Worm (Caenorhabditis elegans): ENCODE results near the gene csa-1.

Gene csa-1

ce11 chrII:9324824-9325351 is 5.4 kb upstream of the csa-1 start, which contains the start of gene eat-3:
TSS of gene eat-3 (plus strand) at chrII:9324874.
- TF ChIP-seq unc-62 (GFP tag; optimal IDR thresholded peaks at IDR 0.05), result no peak

- no peak for TF ChIP-seq unc-62 (GFP tag; optimal IDR thresholded peaks at IDR 0.05)
These were observed 4.1 kb upstream of the csa-1 start, which contains the start of gene egli-1 for ce11 chrII:9323660-9324059. TSS of gene egli-1 (plus strand) at chrII:9323960.

DNA sequence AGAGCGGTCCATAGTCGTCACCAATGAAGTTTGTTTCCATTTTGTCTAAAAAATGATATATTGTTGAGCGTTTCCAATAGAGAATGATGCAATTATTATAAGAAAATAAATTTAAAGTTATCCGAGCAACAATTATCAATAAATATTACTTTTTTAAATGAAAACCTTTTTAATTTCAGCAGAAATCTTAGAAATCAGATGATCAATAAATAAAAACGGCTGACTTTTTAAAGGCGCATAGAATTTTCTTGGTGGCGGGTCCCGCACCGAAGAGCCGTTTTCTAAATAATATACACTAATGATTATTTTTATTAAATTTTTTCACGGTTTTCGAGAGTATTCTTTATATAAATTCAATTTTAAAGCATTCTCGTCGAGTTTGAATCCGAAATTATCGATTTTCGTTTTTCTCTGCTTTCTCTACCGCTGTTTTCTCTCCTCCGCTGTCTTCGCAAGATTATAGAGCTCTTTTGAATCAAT is 3.4 kb upstream of the csa-1 start, which contains the start of gene rab-39:
rab-39 (minus strand) TSS at position 51 of the 480 bp plus-strand sequence.
- TF ChIP-seq unc-62 (GFP tag; optimal IDR thresholded peaks at IDR 0.05), result no peak

DNA sequence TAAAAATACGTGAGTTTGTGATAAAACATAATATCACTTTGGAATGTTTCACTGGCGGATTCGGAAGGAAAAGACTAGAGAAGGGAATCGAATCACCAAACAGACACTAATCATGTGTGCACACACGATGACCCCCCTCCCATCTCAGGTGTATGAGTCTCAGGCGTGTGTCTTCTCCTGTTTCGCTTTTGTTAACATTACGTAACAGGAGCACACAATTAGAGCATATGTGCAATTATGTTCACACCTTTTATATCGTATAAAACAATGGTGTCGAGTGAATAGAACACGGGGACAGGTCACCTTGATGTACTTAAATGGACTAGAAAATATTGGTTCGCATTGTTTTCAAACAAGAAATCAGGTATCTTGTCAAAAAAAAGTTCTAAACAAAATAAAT is 2.7 kb downstream of the csa-1 start:
- no peak for TF ChIP-seq unc-62 (GFP tag; optimal IDR thresholded peaks at IDR 0.05)

DNA sequence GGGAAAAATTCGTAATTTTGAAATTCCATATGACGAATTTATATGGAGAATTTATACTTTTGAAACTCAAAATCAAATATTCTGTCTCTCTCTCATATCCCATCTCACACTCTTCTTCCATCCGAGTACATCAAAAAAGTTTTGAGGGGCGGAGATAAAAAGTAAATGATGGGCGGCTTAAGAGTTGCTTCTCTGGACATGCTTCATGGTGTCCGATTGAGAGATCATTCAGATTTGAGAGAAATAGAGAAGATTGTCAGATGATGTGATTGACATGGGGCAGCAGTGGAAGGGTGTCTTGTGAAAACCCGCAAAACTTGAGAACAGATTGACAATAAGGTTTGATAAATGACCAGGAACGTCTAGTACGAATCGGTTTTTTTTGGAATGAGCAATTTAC is 3.8 kb downstream of the csa-1 start:
- no peak for TF ChIP-seq unc-62 (GFP tag; optimal IDR thresholded peaks at IDR 0.05)

DNA sequence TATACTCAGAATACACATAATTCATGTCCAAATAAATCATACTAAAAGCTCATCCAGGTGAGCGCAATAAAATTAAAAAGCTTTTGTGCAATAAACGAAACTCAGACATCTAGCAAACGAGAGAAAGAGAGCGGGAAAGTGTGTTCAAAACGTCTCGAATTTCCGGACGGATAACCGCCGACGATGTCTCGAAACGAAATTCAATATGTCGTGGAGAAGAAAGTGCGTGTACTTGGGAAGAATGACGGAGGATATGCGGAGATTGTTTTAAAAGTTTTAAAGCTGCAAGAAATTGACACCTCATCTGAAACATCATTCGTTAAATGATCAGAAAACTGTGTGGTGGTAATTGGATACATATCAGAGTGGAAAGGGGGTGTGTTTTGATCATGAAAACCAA is 4.8 kb downstream of the csa-1 start:
- no peak for TF ChIP-seq unc-62 (GFP tag; optimal IDR thresholded peaks at IDR 0.05)

DNA sequence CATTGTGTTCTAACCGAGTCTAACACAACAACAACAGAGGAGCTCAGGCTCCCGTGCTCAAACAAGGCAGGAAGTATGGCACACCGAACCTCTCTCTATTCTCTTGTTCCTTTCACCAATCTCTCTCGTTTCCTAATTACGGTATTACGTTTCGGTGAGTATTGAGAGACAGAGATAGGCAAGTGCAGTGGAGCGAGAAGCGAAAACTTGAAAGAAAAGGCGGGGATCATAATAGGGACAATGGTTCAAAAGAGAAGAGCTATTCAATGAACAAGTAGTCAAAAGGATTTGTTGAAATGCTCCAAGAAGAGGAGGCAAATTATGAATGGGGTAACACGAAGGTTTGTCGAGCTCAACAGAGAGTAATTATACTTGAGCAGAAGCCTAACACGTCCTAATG is 6.2 kb downstream of the csa-1 start:
- TF ChIP-seq unc-62 (GFP tag; optimal IDR thresholded peaks at IDR 0.05), result no peak

DNA sequence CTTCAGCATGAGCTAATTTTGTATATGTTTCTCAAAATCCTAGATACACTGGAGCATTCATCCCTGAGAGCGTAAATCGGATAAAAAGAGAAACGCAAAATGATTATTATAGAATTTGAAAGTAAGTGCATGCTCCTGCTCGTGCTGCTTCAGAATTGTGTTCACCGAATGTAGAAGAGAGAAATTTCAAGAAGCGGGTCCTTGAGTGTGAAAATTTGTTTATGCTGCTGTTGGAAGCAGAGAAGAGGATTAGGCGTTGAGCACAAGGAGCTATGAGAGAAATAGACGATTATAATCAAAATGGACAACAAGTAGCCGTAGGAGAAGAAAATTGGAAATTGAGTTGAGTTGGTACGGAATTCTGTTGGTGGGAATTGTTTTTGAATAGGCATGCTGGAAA is 7.8 kb downstream of the csa-1 start:
- no peak for TF ChIP-seq unc-62 (GFP tag; optimal IDR thresholded peaks at IDR 0.05)

ce11 chrII:9310794-9311193 is 8.7 kb downstream of the csa-1 start:
- no peak for TF ChIP-seq unc-62 (GFP tag; optimal IDR thresholded peaks at IDR 0.05)

- no peak for TF ChIP-seq unc-62 (GFP tag; optimal IDR thresholded peaks at IDR 0.05)
These were observed 9.3 kb downstream of the csa-1 start, which contains the start of gene cam-1 for ce11 chrII:9310204-9310603. TSS of gene cam-1 (minus strand) at chrII:9310304.

- no peak for TF ChIP-seq unc-62 (GFP tag; optimal IDR thresholded peaks at IDR 0.05)
These were observed 10.9 kb downstream of the csa-1 start for ce11 chrII:9308614-9309046.

DNA sequence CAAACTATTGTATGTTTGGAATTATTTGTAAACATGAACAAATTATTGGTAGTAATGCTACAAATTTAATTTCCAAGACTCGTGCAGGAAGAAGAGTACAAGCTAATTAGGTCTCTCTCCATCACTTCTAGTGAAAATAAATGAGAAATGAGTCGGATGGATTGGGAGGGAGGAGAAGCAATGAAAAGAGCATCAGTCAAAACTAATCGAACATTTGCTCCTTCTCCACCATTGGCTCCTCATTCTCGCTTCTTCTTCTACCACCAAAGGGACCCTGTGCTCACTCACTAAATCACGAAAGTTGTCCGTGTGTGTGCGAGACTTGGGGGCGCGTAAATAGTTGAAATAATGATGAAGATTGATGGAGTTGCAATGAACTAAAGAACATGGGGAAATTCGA is 12.7 kb downstream of the csa-1 start:
- no peak for TF ChIP-seq unc-62 (GFP tag; optimal IDR thresholded peaks at IDR 0.05)

- no peak for TF ChIP-seq unc-62 (GFP tag; optimal IDR thresholded peaks at IDR 0.05)
These were observed 14.0 kb downstream of the csa-1 start for ce11 chrII:9305575-9305974.

DNA sequence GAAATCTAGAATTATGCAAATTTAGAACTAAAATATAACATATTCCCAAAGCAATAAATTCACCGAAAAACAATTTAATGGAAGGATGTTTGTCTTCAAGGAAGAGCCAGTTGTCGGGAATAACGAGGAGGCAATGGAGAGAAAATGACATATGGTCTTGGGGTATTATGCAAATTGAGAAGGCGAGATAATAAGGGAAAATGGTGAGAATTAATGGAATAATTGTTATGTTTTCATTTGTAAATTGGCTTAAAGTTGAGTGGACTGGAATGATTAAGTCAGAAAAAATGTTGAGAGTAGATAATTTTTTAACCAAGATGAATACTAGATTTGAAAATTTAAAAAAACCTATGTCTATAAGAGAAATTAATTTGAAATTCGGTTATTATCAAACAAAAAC is 14.7 kb downstream of the csa-1 start:
- TF ChIP-seq unc-62 (GFP tag; optimal IDR thresholded peaks at IDR 0.05), result no peak

ce11 chrII:9303545-9303944 is 16.0 kb downstream of the csa-1 start:
- no peak for TF ChIP-seq unc-62 (GFP tag; optimal IDR thresholded peaks at IDR 0.05)

DNA sequence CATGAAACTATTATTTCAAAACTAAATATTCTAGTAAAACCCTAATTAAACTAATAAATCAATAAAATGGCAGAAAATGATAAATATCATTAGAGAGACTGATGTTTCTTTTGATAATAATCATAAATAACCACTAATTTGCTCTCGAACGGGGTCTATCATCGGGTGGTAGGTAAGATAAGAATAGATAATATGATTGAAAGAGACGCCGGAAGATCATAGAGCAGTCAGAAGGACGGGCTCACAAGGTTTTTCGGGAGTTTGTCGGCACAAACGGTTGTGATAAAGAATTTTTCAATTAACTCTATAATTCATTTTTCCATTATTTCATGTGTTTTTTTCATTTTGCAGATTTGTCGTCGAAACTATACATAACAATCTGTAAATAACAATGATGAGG is 18.5 kb downstream of the csa-1 start:
- TF ChIP-seq unc-62 (GFP tag; optimal IDR thresholded peaks at IDR 0.05), result no peak

ce11 chrII:9299679-9300078 is 19.8 kb downstream of the csa-1 start:
- no peak for TF ChIP-seq unc-62 (GFP tag; optimal IDR thresholded peaks at IDR 0.05)

- TF ChIP-seq unc-62 (GFP tag; optimal IDR thresholded peaks at IDR 0.05), result no peak
These were observed 23.8 kb downstream of the csa-1 start, which contains the start of gene C01G6.9 for ce11 chrII:9295678-9296077. TSS of gene C01G6.9 (minus strand) at chrII:9295818.

Measured in whole organism, dauer.